Fruit fly (Drosophila melanogaster): ENCODE data around the gene Dhc93AB.
A peak's percentile ranks its signal among the peaks of the same experiment; 100 is the strongest.

Dhc93AB gene

dm6 chr3R:21064000-21064924 lies 22.0 kb upstream of the Dhc93AB start, which contains the start of gene Cortactin:
TSS of gene Cortactin (minus strand) at chr3R:21064471.
- no peak for TF ChIP-seq N (GFP tag; optimal IDR thresholded peaks at IDR 0.05)
- TF ChIP-seq woc (GFP tag; optimal IDR thresholded peaks at IDR 0.05), result no peak
- TF ChIP-seq OdsH (GFP tag; optimal IDR thresholded peaks at IDR 0.05), result no peak
- TF ChIP-seq br (GFP tag; optimal IDR thresholded peaks at IDR 0.05), result no peak
- no peak for TF ChIP-seq dmrt93B (GFP tag; optimal IDR thresholded peaks at IDR 0.05)
- TF ChIP-seq Hnf4 (GFP tag; optimal IDR thresholded peaks at IDR 0.05), result peak; percentile 11
- no peak for TF ChIP-seq Rel (GFP tag; optimal IDR thresholded peaks at IDR 0.05)
- no peak for TF ChIP-seq Rel (tag; optimal IDR thresholded peaks at IDR 0.05)
- TF ChIP-seq Dfd (GFP tag; optimal IDR thresholded peaks at IDR 0.05), result no peak
- no peak for TF ChIP-seq GATAd (GFP tag; optimal IDR thresholded peaks at IDR 0.05)
- TF ChIP-seq sv (GFP tag; optimal IDR thresholded peaks at IDR 0.05), result no peak
- TF ChIP-seq pan (optimal IDR thresholded peaks at IDR 0.05), result no peak
- TF ChIP-seq rgr (GFP tag; optimal IDR thresholded peaks at IDR 0.05), result no peak
- no peak for TF ChIP-seq Sp1 (GFP tag; optimal IDR thresholded peaks at IDR 0.05)
- no peak for TF ChIP-seq dsf (GFP tag; optimal IDR thresholded peaks at IDR 0.05; ENCODE audit: borderline replicate concordance)
- TF ChIP-seq Mio (GFP tag; optimal IDR thresholded peaks at IDR 0.05), result no peak
- TF ChIP-seq HLH106 (tag; optimal IDR thresholded peaks at IDR 0.05), result no peak
- TF ChIP-seq usp (GFP tag; optimal IDR thresholded peaks at IDR 0.05), result no peak
- no peak for TF ChIP-seq CrebA (GFP tag; optimal IDR thresholded peaks at IDR 0.05; ENCODE audit: borderline replicate concordance)
- no peak for TF ChIP-seq Hr78 (GFP tag; optimal IDR thresholded peaks at IDR 0.05)
- peak; percentile 37 for TF ChIP-seq Myc (optimal IDR thresholded peaks at IDR 0.05)
- TF ChIP-seq Dif (GFP tag; optimal IDR thresholded peaks at IDR 0.05; ENCODE audit: partially characterized antibody), result peak; percentile 91
- TF ChIP-seq lola (GFP tag; optimal IDR thresholded peaks at IDR 0.05), result no peak
- TF ChIP-seq tai (GFP tag; optimal IDR thresholded peaks at IDR 0.05), result no peak
- no peak for TF ChIP-seq h (GFP tag; optimal IDR thresholded peaks at IDR 0.05)
- TF ChIP-seq psq (GFP tag; optimal IDR thresholded peaks at IDR 0.05), result no peak
- TF ChIP-seq ey (GFP tag; optimal IDR thresholded peaks at IDR 0.05), result no peak
- no peak for TF ChIP-seq fru (GFP tag; optimal IDR thresholded peaks at IDR 0.05)
- no peak for TF ChIP-seq foxo (GFP tag; optimal IDR thresholded peaks at IDR 0.05)
- TF ChIP-seq CG9705 (GFP tag; optimal IDR thresholded peaks at IDR 0.05), result no peak
- peak; percentile 27 for TF ChIP-seq Jra (GFP tag; optimal IDR thresholded peaks at IDR 0.05)
- TF ChIP-seq Hr83 (GFP tag; optimal IDR thresholded peaks at IDR 0.05; ENCODE audit: poor library complexity, severe bottlenecking), result peak; percentile 10
- TF ChIP-seq Vsx2 (GFP tag; optimal IDR thresholded peaks at IDR 0.05; ENCODE audit: partially characterized antibody), result no peak
- TF ChIP-seq CG32264 (GFP tag; optimal IDR thresholded peaks at IDR 0.05), result no peak
- no peak for TF ChIP-seq sage (GFP tag; optimal IDR thresholded peaks at IDR 0.05)
- no peak for TF ChIP-seq jim (GFP tag; optimal IDR thresholded peaks at IDR 0.05)
- TF ChIP-seq brk (GFP tag; optimal IDR thresholded peaks at IDR 0.05), result no peak
- TF ChIP-seq Abd-B (GFP tag; optimal IDR thresholded peaks at IDR 0.05), result no peak
- TF ChIP-seq dl (GFP tag; optimal IDR thresholded peaks at IDR 0.05; ENCODE audit: insufficient read depth in 1 of 2, partially characterized antibody in 2 of 2), result peak; percentile 4 to 44

DNA sequence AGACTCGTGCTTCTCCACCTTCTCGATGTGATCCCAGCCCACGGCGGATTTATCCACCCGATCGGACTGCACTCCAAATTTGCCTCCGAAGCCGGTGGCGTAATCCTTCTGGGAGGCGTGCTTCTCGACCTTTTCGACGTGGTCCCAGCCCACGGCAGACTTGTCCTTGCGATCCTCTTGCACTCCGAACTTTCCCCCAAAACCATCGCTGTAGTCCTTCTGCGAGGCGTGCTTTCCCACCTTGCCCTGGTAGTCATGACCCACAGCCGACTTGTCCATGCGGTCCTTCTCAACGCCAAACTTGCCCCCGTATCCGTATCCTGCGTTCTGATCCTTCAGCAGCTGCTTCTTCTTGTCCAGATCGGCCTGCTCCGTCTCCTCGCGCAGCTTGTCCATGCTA lies 21.1 kb upstream of the Dhc93AB start:
- TF ChIP-seq pan (optimal IDR thresholded peaks at IDR 0.05) (no peak), lola (GFP tag; optimal IDR thresholded peaks at IDR 0.05) (no peak), CG9705 (GFP tag; optimal IDR thresholded peaks at IDR 0.05) (no peak), Mio (GFP tag; optimal IDR thresholded peaks at IDR 0.05) (no peak), OdsH (GFP tag; optimal IDR thresholded peaks at IDR 0.05) (no peak)

All from whole organism, wandering third instar larva.